Fruit fly (Drosophila melanogaster): Measurements from ENCODE around the gene CG18223.

Gene CG18223

dm6 chr3L:18898770-18899278 lies 21.3 kb downstream of the CG18223 start, which contains the start of gene RpL26 (continued):
- TF ChIP-seq CG1792 (GFP tag; optimal IDR thresholded peaks at IDR 0.05) (peak; percentile 53), CG2116 (GFP tag; optimal IDR thresholded peaks at IDR 0.05) (peak; percentile 84), cas (GFP tag; IDR thresholded peaks at IDR 0.05) (no peak), Pdp1 (GFP tag; optimal IDR thresholded peaks at IDR 0.05) (peak; percentile 70 to 84), pb (GFP tag; optimal IDR thresholded peaks at IDR 0.05) (peak; percentile 48), D19A (tag; optimal IDR thresholded peaks at IDR 0.05) (peak; percentile 9), Sox100B (GFP tag; optimal IDR thresholded peaks at IDR 0.05) (no peak), CG18262 (tag; optimal IDR thresholded peaks at IDR 0.05) (peak; percentile 60), luna (GFP tag; optimal IDR thresholded peaks at IDR 0.05) (peak; percentile 74), CG12219 (GFP tag; optimal IDR thresholded peaks at IDR 0.05) (no peak), HmgZ (tag; optimal IDR thresholded peaks at IDR 0.05) (peak; percentile 78), caup (GFP tag; optimal IDR thresholded peaks at IDR 0.05; ENCODE audit: severe bottlenecking) (peak; percentile 67), CG43689 (GFP tag; IDR thresholded peaks at IDR 0.05) (no peak), tgo (GFP tag; IDR thresholded peaks at IDR 0.05) (no peak; the same call in 2 of the 3 replicates), chm (GFP tag; IDR thresholded peaks at IDR 0.05) (no peak), CG12071 (GFP tag; optimal IDR thresholded peaks at IDR 0.05) (no peak), H15 (GFP tag; IDR thresholded peaks at IDR 0.05) (peak; percentile 71; the same call in 1 of the 3 replicates), Chrac-16 (GFP tag; optimal IDR thresholded peaks at IDR 0.05) (peak; percentile 79), CG16815 (GFP tag; optimal IDR thresholded peaks at IDR 0.05) (peak; percentile 65), CG11504 (tag; optimal IDR thresholded peaks at IDR 0.05) (no peak), CG10654 (GFP tag; optimal IDR thresholded peaks at IDR 0.05) (peak; percentile 63), gt (GFP tag; IDR thresholded peaks at IDR 0.05) (no peak), Poxn (GFP tag; IDR thresholded peaks at IDR 0.05) (no peak), lbe (GFP tag; optimal IDR thresholded peaks at IDR 0.05) (no peak), dm (GFP tag; optimal IDR thresholded peaks at IDR 0.05) (peak; percentile 93), CG11398 (GFP tag; optimal IDR thresholded peaks at IDR 0.05) (peak; percentile 57), tap (tag; optimal IDR thresholded peaks at IDR 0.05) (peak; percentile 57), cwo (GFP tag; optimal IDR thresholded peaks at IDR 0.05) (peak; percentile 36), Sry-β (GFP tag; optimal IDR thresholded peaks at IDR 0.05) (no peak), fd3F (GFP tag; optimal IDR thresholded peaks at IDR 0.05) (peak; percentile 66), CG30020 (tag; optimal IDR thresholded peaks at IDR 0.05) (peak; percentile 77), Eip74EF (GFP tag; optimal IDR thresholded peaks at IDR 0.05) (peak in 1 of 2 experiments; percentile 35), CG4854 (GFP tag; optimal IDR thresholded peaks at IDR 0.05) (peak; percentile 60), vfl (GFP tag; optimal IDR thresholded peaks at IDR 0.05) (peak; percentile 78), CG16779 (GFP tag; IDR thresholded peaks at IDR 0.05) (0 out of 2 replicates have a peak, but pooled peaks have one; percentile 12), CG17612 (GFP tag; IDR thresholded peaks at IDR 0.05) (no peak), CG17568 (GFP tag; optimal IDR thresholded peaks at IDR 0.05) (no peak), CG4424 (GFP tag; optimal IDR thresholded peaks at IDR 0.05) (peak; percentile 58), Dbx (GFP tag; IDR thresholded peaks at IDR 0.05) (peak; percentile 88), Camta (GFP tag; optimal IDR thresholded peaks at IDR 0.05) (peak; percentile 68), ara (GFP tag; IDR thresholded peaks at IDR 0.05) (no peak), Lpt (GFP tag; optimal IDR thresholded peaks at IDR 0.05) (no peak), ems (GFP tag; optimal IDR thresholded peaks at IDR 0.05) (peak; percentile 64), hbn (GFP tag; IDR thresholded peaks at IDR 0.05; ENCODE audit: partially characterized antibody) (peak; percentile 95), sna (GFP tag; IDR thresholded peaks at IDR 0.05; ENCODE audit: partially characterized antibody) (peak; percentile 94), tio (GFP tag; optimal IDR thresholded peaks at IDR 0.05) (no peak), CG6689 (GFP tag; IDR thresholded peaks at IDR 0.05) (peak; percentile 76), CG6813 (GFP tag; optimal IDR thresholded peaks at IDR 0.05) (no peak), CG2202 (tag; optimal IDR thresholded peaks at IDR 0.05) (peak; percentile 56), HLH3B (GFP tag; IDR thresholded peaks at IDR 0.05) (0 out of 2 replicates have a peak, but pooled peaks have one; percentile 36)
